Worm (Caenorhabditis elegans) whole organism, L2 larva: Measurements from ENCODE around the gene B0457.6.

Experiments
- C34F6.9 ChIP-seq: fragments of 150-350 bp; optimal IDR thresholded peaks from 2 replicates; lab custom pipeline; 2014; ENCODE audit warnings: missing biosample characterization, missing genetic modification characterization
- F13H6.1 ChIP-seq: sonication (generic microtip); optimal IDR thresholded peaks from 2 replicates; lab custom pipeline; 2016; ENCODE audit warnings: missing genetic modification characterization, missing compliant biosample characterization
- R02D3.7 ChIP-seq: fragments of 150-350 bp; optimal IDR thresholded peaks from 2 replicates; lab custom pipeline; 2014; ENCODE audit warnings: missing biosample characterization, missing genetic modification characterization
- ZK546.5 ChIP-seq: sonication (generic microtip); optimal IDR thresholded peaks from 2 replicates; lab custom pipeline; 2017; ENCODE audit warnings: missing biosample characterization, missing genetic modification characterization
- aly-2 ChIP-seq: fragments of 150-350 bp; optimal IDR thresholded peaks from 2 replicates; lab custom pipeline; 2014; ENCODE audit warnings: missing biosample characterization, missing genetic modification characterization
- ama-1 ChIP-seq: fragments of 150-350 bp; optimal IDR thresholded peaks from 2 replicates; lab custom pipeline; 2018; ENCODE audit warnings: inconsistent platforms
- blmp-1 ChIP-seq: sonication (generic microtip); optimal IDR thresholded peaks from 2 replicates; lab custom pipeline; 2017; ENCODE audit warnings: missing genetic modification characterization, mild to moderate bottlenecking, missing compliant biosample characterization, antibody characterized with exemption, moderate library complexity; ENCODE audit not compliant: insufficient read depth
- ceh-16 ChIP-seq: fragments of 150-350 bp; optimal IDR thresholded peaks from 2 replicates; lab custom pipeline; 2014; ENCODE audit warnings: missing biosample characterization, missing genetic modification characterization
- ceh-82 ChIP-seq: fragments of 150-350 bp; optimal IDR thresholded peaks from 2 replicates; lab custom pipeline; 2014; ENCODE audit warnings: missing biosample characterization, missing genetic modification characterization
- crh-2 ChIP-seq: sonication (generic microtip); optimal IDR thresholded peaks from 2 replicates; lab custom pipeline; 2017; ENCODE audit warnings: missing biosample characterization, missing genetic modification characterization
- dmd-4 ChIP-seq: sonication (generic microtip); optimal IDR thresholded peaks from 2 replicates; lab custom pipeline; 2017; ENCODE audit warnings: missing biosample characterization, missing genetic modification characterization
- egl-27 ChIP-seq: sonication (generic microtip); optimal IDR thresholded peaks from 3 replicates; lab custom pipeline; 2017; ENCODE audit warnings: missing biosample characterization, missing genetic modification reagents, missing genetic modification characterization
- elt-1 ChIP-seq: fragments of 150-350 bp; optimal IDR thresholded peaks from 2 replicates; lab custom pipeline; 2014; ENCODE audit warnings: missing biosample characterization, missing genetic modification characterization
- fos-1 ChIP-seq: fragments of 150-350 bp; optimal IDR thresholded peaks from 2 replicates; lab custom pipeline; 2014; ENCODE audit warnings: missing biosample characterization, missing genetic modification characterization
- gmeb-1 ChIP-seq: fragments of 150-350 bp; optimal IDR thresholded peaks from 2 replicates; lab custom pipeline; 2014; ENCODE audit warnings: missing biosample characterization, missing genetic modification characterization
- lin-13 ChIP-seq: fragments of 150-350 bp; optimal IDR thresholded peaks from 2 replicates; lab custom pipeline; 2014; ENCODE audit warnings: missing biosample characterization, missing genetic modification reagents, missing genetic modification characterization
- lin-39 ChIP-seq: fragments of 150-350 bp; optimal IDR thresholded peaks from 2 replicates; lab custom pipeline; 2014; ENCODE audit warnings: missing biosample characterization, missing genetic modification reagents, missing genetic modification characterization
- lsy-2 ChIP-seq, 2 experiments: fragments of 150-350 bp in 1 of 2; sonication (generic microtip) in 1 of 2; optimal IDR thresholded peaks; 2 replicates each; lab custom pipeline; 2014 to 2017; ENCODE audit warnings: missing biosample characterization in 2 of 2, missing genetic modification characterization in 2 of 2
- nhr-11 ChIP-seq: fragments of 150-350 bp; optimal IDR thresholded peaks from 2 replicates; lab custom pipeline; 2014; ENCODE audit warnings: missing biosample characterization, missing genetic modification characterization
- nhr-12 ChIP-seq: fragments of 150-350 bp; optimal IDR thresholded peaks from 2 replicates; lab custom pipeline; 2014; ENCODE audit warnings: missing biosample characterization, missing genetic modification characterization
- nhr-129 ChIP-seq: fragments of 150-350 bp; optimal IDR thresholded peaks from 2 replicates; lab custom pipeline; 2014; ENCODE audit warnings: missing biosample characterization, missing genetic modification characterization
- nhr-21 ChIP-seq: fragments of 150-350 bp; optimal IDR thresholded peaks from 2 replicates; lab custom pipeline; 2014; ENCODE audit warnings: missing biosample characterization, missing genetic modification characterization
- nhr-237 ChIP-seq: fragments of 150-350 bp; optimal IDR thresholded peaks from 2 replicates; lab custom pipeline; 2014; ENCODE audit warnings: missing biosample characterization, missing genetic modification characterization
- nhr-6 ChIP-seq: fragments of 150-350 bp; optimal IDR thresholded peaks from 2 replicates; lab custom pipeline; 2014; ENCODE audit warnings: missing biosample characterization, missing genetic modification characterization
- nhr-77 ChIP-seq: fragments of 150-350 bp; optimal IDR thresholded peaks from 2 replicates; lab custom pipeline; 2014; ENCODE audit warnings: missing biosample characterization, missing genetic modification characterization
- sem-4 ChIP-seq: fragments of 150-350 bp; optimal IDR thresholded peaks from 2 replicates; lab custom pipeline; 2014; ENCODE audit warnings: missing biosample characterization, missing genetic modification reagents, missing genetic modification characterization
- skn-1 ChIP-seq: sonication (generic microtip); optimal IDR thresholded peaks from 2 replicates; lab custom pipeline; 2017; ENCODE audit warnings: missing biosample characterization, missing genetic modification characterization
- sma-3 ChIP-seq: sonication (generic microtip); optimal IDR thresholded peaks from 2 replicates; lab custom pipeline; 2016; ENCODE audit warnings: missing genetic modification reagents, missing genetic modification characterization, missing compliant biosample characterization
- sma-9 ChIP-seq, 2 experiments: fragments of 150-350 bp in 1 of 2; sonication (generic microtip) in 1 of 2; optimal IDR thresholded peaks; 2 replicates each; lab custom pipeline; 2014 to 2016; ENCODE audit warnings: missing genetic modification characterization in 2 of 2, mild to moderate bottlenecking in 1 of 2, missing biosample characterization in 1 of 2, missing compliant biosample characterization in 1 of 2, missing genetic modification reagents in 1 of 2, moderate library complexity in 1 of 2
- snpc-4 ChIP-seq: fragments of 150-350 bp; optimal IDR thresholded peaks from 2 replicates; lab custom pipeline; 2014; ENCODE audit warnings: missing biosample characterization, missing genetic modification characterization
- unc-39 ChIP-seq: fragments of 150-350 bp; optimal IDR thresholded peaks from 2 replicates; lab custom pipeline; 2014; ENCODE audit warnings: missing biosample characterization, missing genetic modification characterization
- unc-55 ChIP-seq: fragments of 150-350 bp; sonication (generic microtip); optimal IDR thresholded peaks from 3 replicates; lab custom pipeline; 2014; ENCODE audit warnings: missing biosample characterization, missing genetic modification reagents, missing genetic modification characterization
- zag-1 ChIP-seq: fragments of 150-350 bp; optimal IDR thresholded peaks from 2 replicates; lab custom pipeline; 2014; ENCODE audit warnings: missing biosample characterization, missing genetic modification characterization
- ztf-1 ChIP-seq: fragments of 200-800 bp; sonication (Bioruptor generic); conservative IDR thresholded peaks from 2 replicates; pipeline ENCODE4 v1.3.6; 2022; ENCODE audit warnings: missing genetic modification characterization, missing compliant biosample characterization
- ztf-11 ChIP-seq: sonication (generic microtip); optimal IDR thresholded peaks from 2 replicates; lab custom pipeline; 2017; ENCODE audit warnings: missing biosample characterization, missing genetic modification characterization

Gene B0457.6

DNA sequence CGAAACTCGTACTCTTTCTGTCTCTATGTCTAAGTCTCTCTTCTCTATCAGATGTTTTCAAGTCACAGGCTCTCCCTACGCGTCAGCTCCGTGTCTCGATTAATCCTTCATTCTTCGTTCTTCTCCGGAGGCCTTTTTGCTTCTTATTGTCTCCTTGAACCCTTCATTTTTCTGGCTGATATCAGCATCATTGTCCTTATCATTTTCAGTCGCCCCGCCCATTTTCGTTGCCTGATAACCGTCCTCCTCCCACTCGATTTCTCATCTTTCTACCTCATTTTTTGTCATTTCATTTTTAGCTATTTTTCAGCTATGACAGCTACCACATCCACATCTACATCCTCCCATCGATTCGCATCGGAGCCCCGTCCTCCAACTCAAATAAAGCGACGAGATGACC lies at the start of gene B0457.6:
Gene B0457.6 (plus strand): TSS at position 284 of the 400 bp plus-strand sequence.
- TF ChIP-seq lin-13 (GFP tag; lab: Kevin White, UChicago) (no peak), sma-9 (GFP tag; optimal IDR thresholded peaks at IDR 0.05; lab: Kevin White, UChicago) (no peak), sma-9 (tag; optimal IDR thresholded peaks at IDR 0.05; lab: Kevin White, UChicago) (no peak), ZK546.5 (tag; lab: Kevin White, UChicago) (no peak), nhr-237 (no peak), nhr-12 (tag; lab: Kevin White, UChicago) (no peak), unc-55 (GFP tag; lab: Kevin White, UChicago) (peak; percentile 24), fos-1 (tag; lab: Kevin White, UChicago) (peak; percentile 61), R02D3.7 (tag; lab: Kevin White, UChicago) (no peak)
- TF ChIP-seq, all 48 proteins: peak for 2

DNA sequence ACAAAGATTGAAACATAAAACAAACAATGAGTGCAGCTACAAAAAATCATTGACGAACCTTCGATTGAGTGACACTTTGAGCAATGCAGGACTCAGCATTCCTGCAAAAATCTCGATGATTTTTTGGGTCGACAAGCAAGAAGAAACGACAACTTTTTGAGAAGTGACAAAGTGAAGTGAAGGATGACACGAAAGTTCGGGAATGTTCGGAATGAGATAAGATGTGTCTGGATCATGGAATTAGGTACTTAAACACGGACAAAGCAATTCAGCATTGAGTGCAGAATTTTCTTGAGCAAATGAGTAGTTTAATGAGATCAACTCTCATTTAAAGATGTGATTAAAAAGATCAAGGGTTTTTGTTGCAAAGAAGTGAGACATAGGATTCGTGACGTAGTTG lies 48.4 kb upstream of the B0457.6 start, which contains the start of gene T07D4.2:
Gene T07D4.2 (minus strand): TSS at position 101 of the 400 bp plus-strand sequence.
- TF ChIP-seq C34F6.9 (tag; lab: Kevin White, UChicago) (no peak), unc-39 (tag; lab: Kevin White, UChicago) (no peak), aly-2 (no peak), blmp-1 (tag; lab: Kevin White, UChicago) (no peak)

DNA sequence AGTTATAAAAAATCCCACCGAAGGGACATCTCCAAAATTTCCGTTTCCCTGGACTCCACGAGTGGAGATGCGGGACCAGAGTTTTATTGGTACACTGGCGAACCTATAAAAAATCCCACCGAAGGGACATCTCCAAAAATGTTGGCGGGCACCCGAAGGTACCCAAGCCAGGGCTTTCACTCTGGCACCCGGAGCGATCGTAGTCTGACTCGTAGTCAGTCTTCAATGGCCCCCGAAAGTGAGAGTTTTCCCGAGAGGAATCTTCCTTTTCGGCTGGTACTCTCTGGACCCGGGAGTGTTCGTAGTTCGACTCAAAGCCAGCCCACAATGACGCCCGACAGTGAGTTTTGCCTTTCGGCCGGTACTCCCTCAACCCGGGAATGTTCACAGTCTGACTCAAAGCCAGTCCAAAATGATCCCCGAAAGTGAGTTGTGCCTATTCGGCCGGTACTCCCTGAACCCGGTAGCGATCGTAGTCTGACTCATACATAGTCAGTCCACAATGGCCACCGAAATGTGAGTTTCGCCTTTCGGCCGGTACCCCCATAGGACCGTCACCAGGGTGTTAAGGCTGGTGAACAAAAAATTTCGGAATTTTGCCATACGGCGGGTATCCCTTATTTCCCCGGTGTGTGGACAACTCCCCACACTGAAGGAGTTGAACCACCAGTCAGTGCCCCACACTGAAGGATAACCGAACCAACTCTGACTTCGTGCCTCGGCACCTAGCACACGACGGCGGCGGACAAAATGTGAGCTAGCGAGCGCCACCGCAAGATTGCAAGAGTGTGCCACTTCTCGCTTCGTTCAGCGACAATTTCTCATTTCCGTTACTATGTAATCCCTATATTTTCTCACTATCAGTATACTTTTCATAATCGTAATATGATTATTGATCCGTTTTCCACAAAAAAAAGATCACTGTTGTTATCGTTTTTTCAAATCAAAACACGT lies 44.9 kb upstream of the B0457.6 start:
- peak; percentile 67 for TF ChIP-seq snpc-4 (tag; lab: Kevin White, UChicago)
- TF ChIP-seq zag-1 (tag; lab: Kevin White, UChicago), result no peak
- TF ChIP-seq ceh-82 (tag; lab: Kevin White, UChicago), result no peak
- TF ChIP-seq egl-27, result no peak

DNA sequence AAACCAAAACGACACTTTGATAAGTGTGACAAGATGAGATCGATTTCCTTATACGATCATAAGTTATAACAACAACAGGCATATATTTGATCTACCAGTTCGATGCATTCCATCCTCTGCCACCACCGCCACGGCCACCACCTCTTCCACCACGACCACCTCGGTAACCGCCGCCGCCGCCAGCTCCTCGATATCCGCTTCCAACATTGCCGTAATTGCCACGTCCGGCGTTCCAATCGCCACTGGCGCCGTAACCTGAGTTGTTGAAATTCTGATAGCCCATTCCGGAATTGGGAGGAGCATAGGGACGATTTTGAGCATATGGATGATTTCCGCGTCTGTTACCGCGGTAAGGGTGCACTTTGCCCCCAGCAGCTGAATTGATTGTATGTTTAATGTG lies 43.7 kb upstream of the B0457.6 start:
- no peak for TF ChIP-seq C34F6.9 (tag; lab: Kevin White, UChicago)
- TF ChIP-seq nhr-129 (tag; lab: Kevin White, UChicago), result no peak
- no peak for TF ChIP-seq ztf-1 (GFP tag; lab: Robert Waterston, UW)
- no peak for TF ChIP-seq ZK546.5 (tag; lab: Kevin White, UChicago)
- no peak for TF ChIP-seq nhr-6 (tag; lab: Kevin White, UChicago)
- TF ChIP-seq nhr-77 (tag; lab: Kevin White, UChicago), result no peak
- TF ChIP-seq ama-1 (lab: Kevin White, UChicago), result no peak
- TF ChIP-seq F13H6.1 (tag; lab: Kevin White, UChicago), result no peak
- no peak for TF ChIP-seq sem-4 (tag; lab: Kevin White, UChicago)

DNA sequence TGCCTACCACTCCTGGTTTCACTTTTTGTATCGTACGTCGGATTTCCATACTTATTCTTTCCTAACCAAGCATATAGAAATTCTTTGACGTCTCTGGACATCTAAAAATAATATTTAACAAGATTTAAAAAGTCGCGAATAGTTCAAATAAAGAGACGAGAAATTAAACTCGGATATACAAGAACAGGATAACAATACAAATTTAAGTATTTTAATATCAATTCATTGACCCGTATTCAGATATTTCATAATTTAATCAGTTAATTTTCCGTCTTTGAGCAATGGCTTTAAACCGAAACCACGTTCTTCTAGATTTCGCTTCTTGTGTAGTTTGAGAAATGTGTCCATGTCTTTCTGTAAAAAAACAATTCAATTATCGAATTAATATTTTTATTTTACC lies 38.7 kb upstream of the B0457.6 start, which contains the start of gene rha-1:
Gene rha-1 (minus strand): TSS at position 101 of the 400 bp plus-strand sequence.
- no peak for TF ChIP-seq lin-39 (tag; lab: Kevin White, UChicago)
- no peak for TF ChIP-seq ceh-16 (tag; lab: Kevin White, UChicago)

DNA sequence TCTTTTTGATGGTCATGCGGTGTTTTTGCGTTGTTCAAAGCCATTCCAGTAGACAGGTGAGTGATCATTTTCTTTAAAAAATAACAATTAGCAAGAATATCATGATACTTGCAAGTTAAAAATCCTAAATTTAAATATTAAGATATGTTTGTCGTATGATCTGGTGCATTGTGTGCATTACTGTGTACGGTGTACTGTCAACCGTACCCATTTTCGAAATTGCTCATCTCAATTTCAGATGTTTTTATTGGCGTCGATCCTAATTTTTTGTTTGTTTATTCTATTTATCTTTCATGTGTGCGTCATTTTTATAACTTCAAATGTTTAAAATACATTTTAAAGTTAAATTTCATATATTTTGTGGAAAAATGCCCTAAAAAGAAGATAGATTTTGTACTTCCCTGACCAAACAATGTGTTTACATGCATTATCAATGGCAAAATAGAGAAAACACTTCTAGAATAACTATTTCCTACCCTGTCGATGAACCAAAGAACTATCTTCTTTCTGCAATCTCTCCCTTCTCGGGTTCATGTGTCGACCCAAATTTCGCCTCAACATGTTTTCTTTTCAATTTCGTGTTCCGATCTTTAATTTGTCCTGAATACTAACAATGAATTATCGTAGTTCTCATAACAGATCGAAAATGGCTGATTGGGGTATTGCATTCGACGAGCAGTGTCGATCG lies 37.8 kb upstream of the B0457.6 start, which contains the start of the genes T07D4.5 and ddx-19:
Gene T07D4.5 (minus strand): TSS at position 71 of the 688 bp plus-strand sequence.
Gene ddx-19 (plus strand): TSS at position 638 of the 688 bp plus-strand sequence.
- TF ChIP-seq skn-1 (tag; lab: Kevin White, UChicago), result no peak
- no peak for TF ChIP-seq nhr-11 (tag; lab: Kevin White, UChicago)
- no peak for TF ChIP-seq dmd-4 (tag; lab: Kevin White, UChicago)
- TF ChIP-seq ztf-11 (tag; lab: Kevin White, UChicago), result no peak
- peak; percentile 42 for TF ChIP-seq sma-3 (GFP tag; lab: Kevin White, UChicago)
- TF ChIP-seq crh-2 (tag; lab: Kevin White, UChicago), result peak; percentile 42
- peak; percentile 29 for TF ChIP-seq gmeb-1 (tag; lab: Kevin White, UChicago)
- peak; percentile 25 for TF ChIP-seq lin-13 (GFP tag; lab: Kevin White, UChicago)
- TF ChIP-seq fos-1 (tag; lab: Kevin White, UChicago), result peak; percentile 1
- TF ChIP-seq nhr-129 (tag; lab: Kevin White, UChicago), result peak; percentile 24
- peak; percentile 67 for TF ChIP-seq C34F6.9 (tag; lab: Kevin White, UChicago)
- no peak for TF ChIP-seq elt-1
- TF ChIP-seq unc-55 (GFP tag; lab: Kevin White, UChicago), result peak; percentile 85
- peak; percentile 4 for TF ChIP-seq nhr-21
- TF ChIP-seq lsy-2 (tag; optimal IDR thresholded peaks at IDR 0.05; lab: Kevin White, UChicago), result peak; percentile 89 to 98
